Worm (Caenorhabditis elegans): ENCODE measurements around the gene sod-5.

The sod-5 gene

ce11 chrII:4460851-4461250 lies 43.4 kb downstream of the sod-5 start, which contains the start of the genes T12C9.7 and vps-18:
Gene T12C9.7 (minus strand): TSS chrII:4460951.
Gene vps-18 (plus strand): TSS chrII:4461130.
- TF ChIP-seq blmp-1 (tag; optimal IDR thresholded peaks at IDR 0.05) = no peak
- TF ChIP-seq ham-2 (GFP tag; optimal IDR thresholded peaks at IDR 0.05) = no peak
- no peak for TF ChIP-seq unc-120 (tag; optimal IDR thresholded peaks at IDR 0.05; ENCODE audit: poor library complexity, severe bottlenecking)
- TF ChIP-seq mls-2 (tag; optimal IDR thresholded peaks at IDR 0.05) = no peak
- no peak for TF ChIP-seq nhr-12 (tag; optimal IDR thresholded peaks at IDR 0.05)
- TF ChIP-seq sem-2 (GFP tag; optimal IDR thresholded peaks at IDR 0.05) = no peak
- TF ChIP-seq zip-8 (tag; optimal IDR thresholded peaks at IDR 0.05) = no peak
- no peak for TF ChIP-seq drap-1 (GFP tag; optimal IDR thresholded peaks at IDR 0.05)
- no peak for TF ChIP-seq ces-1 (GFP tag; optimal IDR thresholded peaks at IDR 0.05)
- TF ChIP-seq lin-32 (GFP tag; optimal IDR thresholded peaks at IDR 0.05) = no peak
- no peak for TF ChIP-seq ceh-39 (tag; optimal IDR thresholded peaks at IDR 0.05)
- no peak for TF ChIP-seq elt-1 (tag; optimal IDR thresholded peaks at IDR 0.05; ENCODE audit: borderline replicate concordance, insufficient read depth)
- TF ChIP-seq elt-3 (tag; optimal IDR thresholded peaks at IDR 0.05) = no peak
- no peak for TF ChIP-seq cnd-1 (tag; optimal IDR thresholded peaks at IDR 0.05)
- TF ChIP-seq ceh-43 (GFP tag; optimal IDR thresholded peaks at IDR 0.05) = no peak
- TF ChIP-seq unc-39 (tag; optimal IDR thresholded peaks at IDR 0.05) = no peak
- TF ChIP-seq snpc-4 (tag; optimal IDR thresholded peaks at IDR 0.05) = no peak
- TF ChIP-seq pha-4 (tag; optimal IDR thresholded peaks at IDR 0.05) = no peak
- no peak for TF ChIP-seq tbx-8 (GFP tag; optimal IDR thresholded peaks at IDR 0.05)
- TF ChIP-seq mep-1 (tag; optimal IDR thresholded peaks at IDR 0.05) = no peak

ce11 chrII:4462842-4463241 lies 45.4 kb downstream of the sod-5 start:
- TF ChIP-seq nhr-76 (tag; optimal IDR thresholded peaks at IDR 0.05) (no peak), elt-1 (tag; optimal IDR thresholded peaks at IDR 0.05; ENCODE audit: borderline replicate concordance, insufficient read depth) (no peak), snpc-4 (tag; optimal IDR thresholded peaks at IDR 0.05) (no peak), tbx-8 (GFP tag; optimal IDR thresholded peaks at IDR 0.05) (no peak), lin-13 (tag; optimal IDR thresholded peaks at IDR 0.05) (no peak), M03D4.4 (tag; optimal IDR thresholded peaks at IDR 0.05) (no peak), flh-1 (GFP tag; optimal IDR thresholded peaks at IDR 0.05) (no peak), unc-39 (tag; optimal IDR thresholded peaks at IDR 0.05) (no peak), zip-8 (tag; optimal IDR thresholded peaks at IDR 0.05) (no peak), nhr-28 (tag; optimal IDR thresholded peaks at IDR 0.05) (no peak), lin-32 (GFP tag; optimal IDR thresholded peaks at IDR 0.05) (no peak), nhr-2 (tag; optimal IDR thresholded peaks at IDR 0.05) (no peak), unc-62 (GFP tag; optimal IDR thresholded peaks at IDR 0.05) (no peak)

- TF ChIP-seq lin-13 (tag; optimal IDR thresholded peaks at IDR 0.05) (no peak), drap-1 (GFP tag; optimal IDR thresholded peaks at IDR 0.05) (no peak), bed-3 (GFP tag; optimal IDR thresholded peaks at IDR 0.05) (no peak), nhr-76 (tag; optimal IDR thresholded peaks at IDR 0.05) (no peak), elt-3 (tag; optimal IDR thresholded peaks at IDR 0.05) (no peak), flh-1 (GFP tag; optimal IDR thresholded peaks at IDR 0.05) (no peak), unc-62 (GFP tag; optimal IDR thresholded peaks at IDR 0.05) (no peak), unc-120 (tag; optimal IDR thresholded peaks at IDR 0.05; ENCODE audit: poor library complexity, severe bottlenecking) (no peak), sptf-1 (tag; optimal IDR thresholded peaks at IDR 0.05) (no peak), sem-2 (GFP tag; optimal IDR thresholded peaks at IDR 0.05) (no peak), ces-1 (GFP tag; optimal IDR thresholded peaks at IDR 0.05) (no peak), cnd-1 (tag; optimal IDR thresholded peaks at IDR 0.05) (no peak), mab-5 (tag; optimal IDR thresholded peaks at IDR 0.05) (no peak), snpc-4 (tag; optimal IDR thresholded peaks at IDR 0.05) (no peak), lsy-2 (tag; optimal IDR thresholded peaks at IDR 0.05) (no peak), ceh-43 (GFP tag; optimal IDR thresholded peaks at IDR 0.05) (no peak), hlh-1 (tag; optimal IDR thresholded peaks at IDR 0.05) (no peak), pha-4 (tag; optimal IDR thresholded peaks at IDR 0.05) (no peak)
These were observed 50.4 kb downstream of the sod-5 start, which contains the start of gene W06B4.2 for ce11 chrII:4467869-4468268. Gene W06B4.2 (plus strand): TSS chrII:4468169.
